Fruit fly (Drosophila melanogaster) whole organism, embryonic: Measurements from ENCODE around the gene Ipo9.

Experiments
- CG12391 ChIP-seq: fragments of 200-800 bp; sonication (Bioruptor generic); optimal IDR thresholded peaks from 3 replicates; lab custom pipeline; 2018; ENCODE audit warnings: missing biosample characterization, mild to moderate bottlenecking, missing genetic modification characterization, moderate library complexity
- CG18011 ChIP-seq: fragments of 200-800 bp; sonication (Bioruptor generic); optimal IDR thresholded peaks from 2 replicates; lab custom pipeline; 2017; ENCODE audit warnings: missing biosample characterization, missing genetic modification characterization, mild to moderate bottlenecking, moderate library complexity, missing genotype
- CG32767 ChIP-seq: fragments of 200-800 bp; sonication (Bioruptor generic); IDR thresholded peaks from 2 replicates; pipeline ENCODE4 v1.3.6; 2022; ENCODE audit warnings: missing biosample characterization, missing genetic modification characterization
- D19B ChIP-seq: fragments of 200-800 bp; sonication (Bioruptor generic); optimal IDR thresholded peaks from 2 replicates; lab custom pipeline; 2017; ENCODE audit warnings: missing biosample characterization, mild to moderate bottlenecking, missing genetic modification characterization
- HmgZ ChIP-seq: fragments of 200-800 bp; sonication (Bioruptor generic); optimal IDR thresholded peaks from 2 replicates; lab custom pipeline; 2018; ENCODE audit warnings: missing biosample characterization, mild to moderate bottlenecking, missing genetic modification characterization
- Vsx1 ChIP-seq: fragments of 200-800 bp; sonication (Bioruptor generic); optimal IDR thresholded peaks from 2 replicates; lab custom pipeline; 2017; ENCODE audit warnings: missing biosample characterization, mild to moderate bottlenecking, missing genetic modification characterization, missing genetic modification reagents
- wek ChIP-seq: fragments of 200-800 bp; sonication (Bioruptor generic); optimal IDR thresholded peaks from 3 replicates; lab custom pipeline; 2018; ENCODE audit warnings: missing biosample characterization, mild to moderate bottlenecking, missing genetic modification characterization, moderate library complexity

- no peak for TF ChIP-seq Vsx1 (GFP tag; lab: Kevin White, UChicago)
- no peak for TF ChIP-seq wek (GFP tag; lab: Kevin White, UChicago)
- TF ChIP-seq D19B, result no peak
- TF ChIP-seq CG32767 (GFP tag; lab: Robert Waterston, UW), result no peak
- TF ChIP-seq CG12391 (tag; lab: Kevin White, UChicago), result no peak
- TF ChIP-seq HmgZ (tag; lab: Kevin White, UChicago), result no peak
- TF ChIP-seq CG18011 (GFP tag; lab: Kevin White, UChicago), result no peak
These were observed 9.4 kb upstream of the Ipo9 start for dm6 chr3R:11402894-11403293.
